Fruit fly (Drosophila melanogaster) whole organism, embryonic: ENCODE results near the gene CG9117.

ENCODE experiments used
- ATbp ChIP-seq: fragments of 200-800 bp; sonication (Bioruptor generic); optimal IDR thresholded peaks from 2 replicates; lab custom pipeline; 2017; ENCODE audit warnings: missing biosample characterization, mild to moderate bottlenecking, missing genetic modification characterization, missing genetic modification reagents
- Atf6 ChIP-seq: fragments of 200-800 bp; sonication (Bioruptor generic); IDR thresholded peaks from 2 replicates; pipeline ENCODE4 v1.3.6; 2022; ENCODE audit warnings: missing biosample characterization, missing genetic modification characterization
- BEAF-32 ChIP-seq: fragments of 200-800 bp; sonication (Bioruptor generic); optimal IDR thresholded peaks from 3 replicates; lab custom pipeline; 2017; ENCODE audit warnings: missing biosample characterization, missing genetic modification characterization, mild to moderate bottlenecking, moderate library complexity, missing genetic modification reagents
- Bdp1 ChIP-seq: fragments of 200-800 bp; sonication (Bioruptor generic); optimal IDR thresholded peaks from 3 replicates; lab custom pipeline; 2016; ENCODE audit warnings: missing biosample characterization, missing genetic modification characterization
- CG1024 ChIP-seq: fragments of 200-800 bp; sonication (Bioruptor generic); IDR thresholded peaks from 2 replicates; pipeline ENCODE4 v1.3.6; 2022; ENCODE audit warnings: missing biosample characterization, missing genetic modification characterization
- CG11398 ChIP-seq: fragments of 200-800 bp; sonication (Bioruptor generic); optimal IDR thresholded peaks from 2 replicates; lab custom pipeline; 2016; ENCODE audit warnings: missing biosample characterization, missing genetic modification characterization
- CG11695 ChIP-seq: fragments of 200-800 bp; sonication (Bioruptor generic); IDR thresholded peaks from 3 replicates; pipeline ENCODE4 v1.3.6; 2022; ENCODE audit warnings: missing biosample characterization, missing genetic modification characterization
- CG12236 ChIP-seq: fragments of 200-800 bp; sonication (Bioruptor generic); optimal IDR thresholded peaks from 2 replicates; lab custom pipeline; 2016; ENCODE audit warnings: missing biosample characterization, missing genetic modification characterization
- CG12659 ChIP-seq: fragments of 200-800 bp; sonication (Bioruptor generic); optimal IDR thresholded peaks from 3 replicates; lab custom pipeline; 2017; ENCODE audit warnings: mild to moderate bottlenecking, missing biosample characterization, missing genetic modification reagents, missing genetic modification characterization
- CG1529 ChIP-seq: fragments of 200-800 bp; sonication (Bioruptor generic); optimal IDR thresholded peaks from 3 replicates; lab custom pipeline; 2018; ENCODE audit warnings: missing biosample characterization, missing genetic modification characterization
- CG17328 ChIP-seq: fragments of 200-800 bp; sonication (Bioruptor generic); IDR thresholded peaks from 2 replicates; pipeline ENCODE4 v1.3.6; 2022; ENCODE audit warnings: missing biosample characterization, missing genetic modification characterization
- CG17359 ChIP-seq: fragments of 200-800 bp; sonication (Bioruptor generic); optimal IDR thresholded peaks from 3 replicates; lab custom pipeline; 2018; ENCODE audit warnings: missing biosample characterization, mild to moderate bottlenecking, missing genetic modification characterization, moderate library complexity
- CG2129 ChIP-seq: fragments of 200-800 bp; sonication (Bioruptor generic); IDR thresholded peaks from 2 replicates; pipeline ENCODE4 v1.3.6; 2022; ENCODE audit warnings: missing biosample characterization, missing genetic modification characterization; ENCODE audit not compliant: partially characterized antibody
- CG3065 ChIP-seq: fragments of 200-800 bp; sonication (Bioruptor generic); optimal IDR thresholded peaks from 2 replicates; lab custom pipeline; 2016; ENCODE audit warnings: missing biosample characterization, missing genetic modification characterization
- CG32772 ChIP-seq: fragments of 200-800 bp; sonication (Bioruptor generic); IDR thresholded peaks from 2 replicates; pipeline ENCODE4 v1.3.6; 2022; ENCODE audit warnings: missing biosample characterization, missing genetic modification characterization
- CG3281 ChIP-seq: fragments of 200-800 bp; sonication (Bioruptor generic); optimal IDR thresholded peaks from 3 replicates; lab custom pipeline; 2017; ENCODE audit warnings: missing biosample characterization, mild to moderate bottlenecking, missing genetic modification characterization
- CG34376 ChIP-seq: fragments of 200-800 bp; sonication (Bioruptor generic); optimal IDR thresholded peaks from 2 replicates; lab custom pipeline; 2018; ENCODE audit warnings: missing biosample characterization, mild to moderate bottlenecking, missing genetic modification characterization
- CG34422 ChIP-seq: fragments of 200-800 bp; sonication (Bioruptor generic); IDR thresholded peaks from 3 replicates; pipeline ENCODE4 v1.3.6; 2022; ENCODE audit warnings: missing biosample characterization, missing genetic modification characterization
- CG4282 ChIP-seq: fragments of 200-800 bp; sonication (Bioruptor generic); optimal IDR thresholded peaks from 2 replicates; lab custom pipeline; 2016; ENCODE audit warnings: missing biosample characterization, missing genetic modification characterization
- CG5245 ChIP-seq: fragments of 200-800 bp; sonication (Bioruptor generic); optimal IDR thresholded peaks from 3 replicates; lab custom pipeline; 2016; ENCODE audit warnings: missing biosample characterization, missing genetic modification characterization
- CG9609 ChIP-seq: fragments of 200-800 bp; sonication (Bioruptor generic); optimal IDR thresholded peaks from 3 replicates; lab custom pipeline; 2016; ENCODE audit warnings: missing biosample characterization, missing genetic modification characterization
- D19B ChIP-seq: fragments of 200-800 bp; sonication (Bioruptor generic); optimal IDR thresholded peaks from 2 replicates; lab custom pipeline; 2017; ENCODE audit warnings: missing biosample characterization, mild to moderate bottlenecking, missing genetic modification characterization
- Dll ChIP-seq: fragments of 200-800 bp; sonication (Bioruptor generic); IDR thresholded peaks from 4 replicates; pipeline ENCODE4 v1.3.6; 2022; ENCODE audit warnings: missing biosample characterization, missing genetic modification characterization; ENCODE audit not compliant: partially characterized antibody
- Dref ChIP-seq: fragments of 200-800 bp; sonication (Bioruptor generic); IDR thresholded peaks from 2 replicates; pipeline ENCODE4 v1.3.6; 2022; ENCODE audit warnings: missing biosample characterization, missing genetic modification characterization
- Eip74EF ChIP-seq, 2 experiments: fragments of 200-800 bp in 1 of 2; fragments of >200 bp in 1 of 2; sonication (Bioruptor generic) in 1 of 2; optimal IDR thresholded peaks; 2 replicates each; lab custom pipeline; 2017 to 2019; ENCODE audit warnings: missing biosample characterization in 2 of 2, missing genetic modification characterization in 2 of 2, mild to moderate bottlenecking in 1 of 2, moderate library complexity in 1 of 2
- Fer2 ChIP-seq: fragments of 200-800 bp; sonication (Bioruptor generic); optimal IDR thresholded peaks from 2 replicates; lab custom pipeline; 2018; ENCODE audit warnings: missing biosample characterization, mild to moderate bottlenecking, missing genetic modification characterization, moderate library complexity
- HLH54F ChIP-seq: fragments of 200-800 bp; sonication (Bioruptor generic); optimal IDR thresholded peaks from 3 replicates; lab custom pipeline; 2016; ENCODE audit warnings: missing biosample characterization, missing genetic modification characterization
- Hmr ChIP-seq: fragments of 200-800 bp; sonication (Bioruptor generic); optimal IDR thresholded peaks from 3 replicates; lab custom pipeline; 2017; ENCODE audit warnings: mild to moderate bottlenecking, missing biosample characterization, missing genetic modification reagents, missing genetic modification characterization
- Kr ChIP-seq: fragments of 200-800 bp; sonication (Bioruptor generic); optimal IDR thresholded peaks from 2 replicates; lab custom pipeline; 2017; ENCODE audit warnings: missing biosample characterization, mild to moderate bottlenecking, missing genetic modification characterization
- MTF-1 ChIP-seq: fragments of 200-800 bp; sonication (Bioruptor generic); optimal IDR thresholded peaks from 2 replicates; lab custom pipeline; 2018; ENCODE audit warnings: missing biosample characterization, mild to moderate bottlenecking, missing genetic modification characterization, borderline replicate concordance
- Meics ChIP-seq: fragments of 200-800 bp; sonication (Bioruptor generic); optimal IDR thresholded peaks from 2 replicates; lab custom pipeline; 2017; ENCODE audit warnings: missing biosample characterization, mild to moderate bottlenecking, missing genetic modification characterization
- Sox102F ChIP-seq: fragments of 200-800 bp; sonication (Bioruptor generic); optimal IDR thresholded peaks from 2 replicates; lab custom pipeline; 2018; ENCODE audit warnings: missing biosample characterization, mild to moderate bottlenecking, missing genetic modification characterization, moderate library complexity
- Trl ChIP-seq, 3 experiments: fragments of >200 bp in 2 of 3; fragments of 200-800 bp in 1 of 3; sonication (Bioruptor generic) in 1 of 3; optimal IDR thresholded peaks; 2 replicates in 1 of 3; 3 replicates in 2 of 3; lab custom pipeline; 2016 to 2017; ENCODE audit warnings: missing biosample characterization in 1 of 3, missing genetic modification characterization in 1 of 3
- YL-1 ChIP-seq: fragments of 200-800 bp; sonication (Bioruptor generic); optimal IDR thresholded peaks from 3 replicates; lab custom pipeline; 2017; ENCODE audit warnings: missing biosample characterization, mild to moderate bottlenecking, missing genetic modification characterization
- bab2 ChIP-seq: fragments of 200-800 bp; sonication (Bioruptor generic); optimal IDR thresholded peaks from 2 replicates; lab custom pipeline; 2016; ENCODE audit warnings: missing biosample characterization, missing genetic modification characterization
- chif ChIP-seq, 2 experiments: fragments of 200-800 bp; sonication (Bioruptor generic); optimal IDR thresholded peaks; 3 replicates each; lab custom pipeline; 2016; ENCODE audit warnings: missing biosample characterization in 2 of 2, missing genetic modification characterization in 2 of 2
- chm ChIP-seq: fragments of 200-800 bp; sonication (Bioruptor generic); IDR thresholded peaks from 2 replicates; pipeline ENCODE4 v1.3.6; 2022; ENCODE audit warnings: missing biosample characterization, missing genetic modification characterization
- danr ChIP-seq: fragments of 200-800 bp; sonication (Bioruptor generic); IDR thresholded peaks from 2 replicates; pipeline ENCODE4 v1.3.6; 2022; ENCODE audit warnings: missing biosample characterization, missing genetic modification characterization
- ewg ChIP-seq: fragments of 200-800 bp; sonication (Bioruptor generic); optimal IDR thresholded peaks from 3 replicates; lab custom pipeline; 2017; ENCODE audit warnings: mild to moderate bottlenecking, missing biosample characterization, missing genetic modification reagents, missing genetic modification characterization
- gem ChIP-seq: fragments of 200-800 bp; sonication (Bioruptor generic); optimal IDR thresholded peaks from 2 replicates; lab custom pipeline; 2019; ENCODE audit warnings: missing biosample characterization, mild to moderate bottlenecking, missing genetic modification characterization, moderate library complexity
- hkb ChIP-seq, 2 experiments: fragments of 200-800 bp in 1 of 2; fragments of >200 bp in 1 of 2; sonication (Bioruptor generic) in 1 of 2; IDR thresholded peaks in 1 of 2; optimal IDR thresholded peaks in 1 of 2; 2 replicates each; pipeline versions ENCODE4 v1.3.6 to Lab custom; 2017 to 2022; ENCODE audit warnings: missing biosample characterization in 1 of 2, missing genetic modification characterization in 1 of 2
- insv ChIP-seq, 2 experiments: fragments of 200-800 bp; sonication (Bioruptor generic); optimal IDR thresholded peaks; 3 replicates each; lab custom pipeline; 2016 to 2018; ENCODE audit warnings: missing biosample characterization in 2 of 2, missing genetic modification characterization in 2 of 2
- ken ChIP-seq: fragments of 200-800 bp; sonication (Bioruptor generic); IDR thresholded peaks from 3 replicates; pipeline ENCODE4 v1.3.6; 2022; ENCODE audit warnings: missing biosample characterization, missing genetic modification characterization
- knrl ChIP-seq: fragments of 200-800 bp; sonication (Bioruptor generic); IDR thresholded peaks from 3 replicates; pipeline ENCODE4 v1.3.6; 2022; ENCODE audit warnings: missing biosample characterization, missing genetic modification characterization; ENCODE audit not compliant: partially characterized antibody
- mld ChIP-seq: fragments of 200-800 bp; sonication (Bioruptor generic); IDR thresholded peaks from 3 replicates; pipeline ENCODE4 v1.3.6; 2022; ENCODE audit warnings: missing biosample characterization, missing genetic modification characterization; ENCODE audit not compliant: partially characterized antibody
- pfk ChIP-seq: fragments of 200-800 bp; sonication (Bioruptor generic); optimal IDR thresholded peaks from 2 replicates; lab custom pipeline; 2018; ENCODE audit warnings: missing biosample characterization, mild to moderate bottlenecking, missing genetic modification characterization, moderate library complexity
- sisA ChIP-seq: fragments of 200-800 bp; sonication (Bioruptor generic); IDR thresholded peaks from 2 replicates; pipeline ENCODE4 v1.3.6; 2022; ENCODE audit warnings: missing biosample characterization, missing genetic modification characterization
- tna ChIP-seq: fragments of 200-800 bp; sonication (Bioruptor generic); IDR thresholded peaks from 2 replicates; pipeline ENCODE4 v1.3.6; 2022; ENCODE audit warnings: missing biosample characterization, missing genetic modification characterization; ENCODE audit not compliant: partially characterized antibody
- zf30C ChIP-seq: fragments of 200-800 bp; sonication (Bioruptor generic); optimal IDR thresholded peaks from 3 replicates; lab custom pipeline; 2018; ENCODE audit warnings: missing biosample characterization, mild to moderate bottlenecking, missing genetic modification characterization

The CG9117 gene

dm6 chr2L:6051212-6051621, 13.5 kb upstream of the CG9117 start (continued):
- TF ChIP-seq mld (GFP tag; lab: Robert Waterston, UW) (no peak), D19B (GFP tag; lab: Kevin White, UChicago) (peak; percentile 84), Atf6 (peak; percentile 97), tna (GFP tag; lab: Robert Waterston, UW) (no peak), Hmr (GFP tag; lab: Kevin White, UChicago) (peak; percentile 98), gem (tag; lab: Kevin White, UChicago) (peak; percentile 98), Meics (GFP tag; lab: Kevin White, UChicago) (peak; percentile 97), CG12659 (GFP tag; lab: Kevin White, UChicago) (peak; percentile 97), chm (GFP tag; lab: Robert Waterston, UW) (peak; percentile 97), ken (peak; percentile 93), CG11398 (GFP tag; lab: Kevin White, UChicago) (peak; percentile 95), CG3281 (peak; percentile 97), sisA (GFP tag; lab: Robert Waterston, UW) (peak; percentile 76), hkb (optimal IDR thresholded peaks at IDR 0.05; lab: Kevin White, UChicago) (no peak), hkb (GFP tag; IDR thresholded peaks at IDR 0.05; lab: Robert Waterston, UW) (peak; percentile 99), Fer2 (tag; lab: Kevin White, UChicago) (peak; percentile 91), zf30C (GFP tag; lab: Kevin White, UChicago) (peak; percentile 32), knrl (GFP tag; lab: Robert Waterston, UW) (no peak), HLH54F (GFP tag; lab: Kevin White, UChicago) (peak; percentile 93), MTF-1 (GFP tag; lab: Kevin White, UChicago) (peak; percentile 91), Dll (GFP tag; lab: Robert Waterston, UW) (no peak), CG32772 (GFP tag; lab: Robert Waterston, UW) (peak; percentile 72), CG4282 (GFP tag; lab: Kevin White, UChicago) (peak; percentile 85), chif (GFP tag; optimal IDR thresholded peaks at IDR 0.05; lab: Kevin White, UChicago) (peak; percentile 92 to 93), CG34376 (peak; percentile 98), Bdp1 (GFP tag; lab: Kevin White, UChicago) (peak; percentile 85), pfk (GFP tag; lab: Kevin White, UChicago) (peak; percentile 57), CG17359 (tag; lab: Kevin White, UChicago) (peak; percentile 97), CG1024 (peak; percentile 86)
- TF ChIP-seq, all 482 proteins: peak for 419

DNA sequence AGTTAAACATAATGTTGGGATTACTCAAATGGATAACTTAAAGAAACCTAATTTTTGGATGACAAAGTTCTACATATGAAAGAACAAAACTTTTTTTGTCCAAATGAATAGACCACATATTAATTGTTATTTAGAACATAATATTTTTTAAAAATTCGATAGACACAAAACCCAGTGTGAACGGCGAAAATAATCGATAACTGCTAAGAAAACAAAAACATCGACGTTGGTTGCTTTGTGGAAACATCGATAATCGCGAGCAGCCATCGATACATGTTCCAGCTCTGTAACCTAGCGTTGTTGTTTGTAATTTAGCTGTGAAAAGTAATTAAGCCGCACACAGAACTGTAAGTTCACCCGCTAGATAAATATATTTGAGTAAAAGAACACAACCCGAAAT, 12.9 kb upstream of the CG9117 start, which contains the start of gene CG9135:
TSS of gene CG9135 (plus strand) at position 226 of the 400 bp plus-strand sequence.
- no peak for TF ChIP-seq Kr (GFP tag; lab: Kevin White, UChicago)
- no peak for TF ChIP-seq CG9609 (GFP tag; lab: Kevin White, UChicago)
- peak; percentile 6; the same call in 1 of the 3 replicates for TF ChIP-seq CG34422 (GFP tag; lab: Robert Waterston, UW)
- TF ChIP-seq CG2129 (GFP tag; lab: Robert Waterston, UW): peak; percentile 90
- no peak for TF ChIP-seq CG5245 (GFP tag; lab: Kevin White, UChicago)
- TF ChIP-seq danr (GFP tag; lab: Robert Waterston, UW): no peak
- no peak for TF ChIP-seq Eip74EF (GFP tag; optimal IDR thresholded peaks at IDR 0.05; lab: Kevin White, UChicago)
- no peak for TF ChIP-seq bab2 (GFP tag; lab: Kevin White, UChicago)
- no peak for TF ChIP-seq CG4282 (GFP tag; lab: Kevin White, UChicago)
- no peak for TF ChIP-seq CG11695 (GFP tag; lab: Robert Waterston, UW)
- no peak for TF ChIP-seq CG12236 (GFP tag; lab: Kevin White, UChicago)
- TF ChIP-seq CG1529 (GFP tag; lab: Kevin White, UChicago): no peak
- TF ChIP-seq ewg (GFP tag; lab: Kevin White, UChicago): no peak
- no peak for TF ChIP-seq ATbp (GFP tag; lab: Kevin White, UChicago)
- no peak for TF ChIP-seq Sox102F (GFP tag; lab: Kevin White, UChicago)
- TF ChIP-seq YL-1 (GFP tag; lab: Kevin White, UChicago): no peak
- no peak for TF ChIP-seq CG17328 (GFP tag; lab: Robert Waterston, UW)
- peak; percentile 96 for TF ChIP-seq BEAF-32 (GFP tag; lab: Kevin White, UChicago)
- TF ChIP-seq Dref: peak; percentile 100
- TF ChIP-seq Trl (optimal IDR thresholded peaks at IDR 0.05; lab: Kevin White, UChicago): no peak
- TF ChIP-seq Trl (GFP tag; optimal IDR thresholded peaks at IDR 0.05; lab: Kevin White, UChicago): no peak
- TF ChIP-seq CG3065 (GFP tag; lab: Kevin White, UChicago): no peak
- no peak for TF ChIP-seq insv (GFP tag; optimal IDR thresholded peaks at IDR 0.05; lab: Kevin White, UChicago)
